Worm (Caenorhabditis elegans): ENCODE results near the gene adah-1.

DNA sequence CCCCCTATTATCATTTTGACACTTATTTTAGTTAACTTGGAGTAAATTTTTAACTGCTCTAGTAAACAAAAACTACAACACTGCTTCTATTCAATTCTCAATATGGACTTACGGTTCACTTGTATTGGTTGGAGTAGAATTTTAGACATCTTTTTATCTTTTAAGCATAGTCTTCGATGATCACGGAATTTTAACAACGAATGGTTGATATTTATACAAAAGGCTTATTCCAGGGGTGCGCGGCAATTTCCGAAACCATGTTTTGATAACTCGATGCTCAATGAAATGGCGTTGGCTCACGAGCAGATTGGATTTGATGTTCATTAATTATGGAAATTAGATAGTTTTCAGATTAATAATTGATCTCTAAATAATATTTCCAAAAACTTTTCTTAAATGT lies 19.4 kb downstream of the adah-1 start:
- no peak for TF ChIP-seq fkh-2 (tag; optimal IDR thresholded peaks at IDR 0.05)
- TF ChIP-seq egl-27 (tag; optimal IDR thresholded peaks at IDR 0.05), result no peak
- no peak for TF ChIP-seq snpc-4 (tag; optimal IDR thresholded peaks at IDR 0.05)
- no peak for TF ChIP-seq nhr-67 (tag; optimal IDR thresholded peaks at IDR 0.05)
- no peak for TF ChIP-seq nhr-237 (tag; optimal IDR thresholded peaks at IDR 0.05)
- TF ChIP-seq mml-1 (tag; optimal IDR thresholded peaks at IDR 0.05), result no peak
- no peak for TF ChIP-seq elt-1 (tag; optimal IDR thresholded peaks at IDR 0.05)
- TF ChIP-seq ama-1 (optimal IDR thresholded peaks at IDR 0.05), result no peak
- TF ChIP-seq nfya-1 (tag; optimal IDR thresholded peaks at IDR 0.05; ENCODE audit: insufficient read depth), result no peak
- TF ChIP-seq lin-15B (tag; optimal IDR thresholded peaks at IDR 0.05), result no peak
- no peak for TF ChIP-seq nhr-12 (tag; optimal IDR thresholded peaks at IDR 0.05)
